Fruit fly (Drosophila melanogaster) whole organism, wandering third instar larva: ENCODE results near the gene PolA1.

ENCODE experiments used
- CG32264 ChIP-seq: fragments of 200-800 bp; sonication (Bioruptor generic); optimal IDR thresholded peaks from 2 replicates; lab custom pipeline; 2016; ENCODE audit warnings: missing biosample characterization, missing genetic modification characterization
- CrebA ChIP-seq: fragments of 200-800 bp; sonication (Bioruptor generic); optimal IDR thresholded peaks from 2 replicates; lab custom pipeline; 2016; ENCODE audit warnings: missing biosample characterization, mild to moderate bottlenecking, missing genetic modification characterization, borderline replicate concordance
- Dfd ChIP-seq: fragments of >200 bp; optimal IDR thresholded peaks from 2 replicates; lab custom pipeline; 2017; ENCODE audit warnings: missing biosample characterization, missing genetic modification characterization
- GATAd ChIP-seq: sonication (Bioruptor generic); optimal IDR thresholded peaks from 2 replicates; lab custom pipeline; 2016; ENCODE audit warnings: missing biosample characterization, missing genetic modification characterization
- HLH106 ChIP-seq: fragments of 200-800 bp; optimal IDR thresholded peaks from 3 replicates; lab custom pipeline; 2019; ENCODE audit warnings: missing biosample characterization, mild to moderate bottlenecking, missing genetic modification characterization, moderate library complexity
- Hnf4 ChIP-seq: fragments of 200-800 bp; sonication (Bioruptor generic); optimal IDR thresholded peaks from 2 replicates; lab custom pipeline; 2016; ENCODE audit warnings: missing biosample characterization, mild to moderate bottlenecking, missing genetic modification characterization
- Hr78 ChIP-seq: fragments of >200 bp; optimal IDR thresholded peaks from 2 replicates; lab custom pipeline; 2017; ENCODE audit warnings: missing biosample characterization, missing genetic modification characterization
- Hr83 ChIP-seq: fragments of 200-300 bp; sonication (Bioruptor generic); optimal IDR thresholded peaks from 2 replicates; lab custom pipeline; 2016; ENCODE audit warnings: missing biosample characterization, mild to moderate bottlenecking, missing genetic modification characterization, moderate library complexity; ENCODE audit not compliant: poor library complexity, severe bottlenecking
- Jra ChIP-seq: sonication (Bioruptor generic); optimal IDR thresholded peaks from 2 replicates; lab custom pipeline; 2016; ENCODE audit warnings: missing biosample characterization, missing genetic modification characterization
- Myc ChIP-seq: fragments of >200 bp; optimal IDR thresholded peaks from 2 replicates; lab custom pipeline; 2017
- N ChIP-seq: fragments of >200 bp; optimal IDR thresholded peaks from 2 replicates; lab custom pipeline; 2018; ENCODE audit warnings: missing biosample characterization, missing external identifiers, missing genetic modification characterization
- OdsH ChIP-seq: fragments of 200-800 bp; sonication (Bioruptor generic); optimal IDR thresholded peaks from 2 replicates; lab custom pipeline; 2016; ENCODE audit warnings: missing biosample characterization, mild to moderate bottlenecking, missing genetic modification characterization
- Rel ChIP-seq, 2 experiments: fragments of 200-800 bp; sonication (Bioruptor generic) in 1 of 2; optimal IDR thresholded peaks; 2 replicates in 1 of 2; 3 replicates in 1 of 2; lab custom pipeline; 2016 to 2019; ENCODE audit warnings: mild to moderate bottlenecking in 2 of 2, missing biosample characterization in 2 of 2, missing genetic modification characterization in 2 of 2, moderate library complexity in 1 of 2
- Sp1 ChIP-seq: fragments of 200-800 bp; sonication (Bioruptor generic); optimal IDR thresholded peaks from 3 replicates; lab custom pipeline; 2019; ENCODE audit warnings: missing biosample characterization, mild to moderate bottlenecking, missing genetic modification characterization, moderate library complexity
- Vsx2 ChIP-seq: fragments of 200-300, 225-300 bp; sonication (Bioruptor generic); optimal IDR thresholded peaks from 2 replicates; lab custom pipeline; 2018; ENCODE audit warnings: missing biosample characterization, missing genetic modification characterization; ENCODE audit not compliant: partially characterized antibody
- br ChIP-seq: fragments of 200-800 bp; sonication (Bioruptor generic); optimal IDR thresholded peaks from 2 replicates; lab custom pipeline; 2016; ENCODE audit warnings: missing biosample characterization, missing genetic modification characterization
- brk ChIP-seq: fragments of 200-800 bp; sonication (Bioruptor generic); optimal IDR thresholded peaks from 2 replicates; lab custom pipeline; 2016; ENCODE audit warnings: missing biosample characterization, mild to moderate bottlenecking, missing genetic modification characterization
- dmrt93B ChIP-seq: fragments of 200-800 bp; sonication (Bioruptor generic); optimal IDR thresholded peaks from 2 replicates; lab custom pipeline; 2018; ENCODE audit warnings: missing biosample characterization, mild to moderate bottlenecking, missing genetic modification characterization
- ey ChIP-seq: fragments of 200-800 bp; sonication (Bioruptor generic); optimal IDR thresholded peaks from 2 replicates; lab custom pipeline; 2016; ENCODE audit warnings: missing biosample characterization, missing genetic modification characterization
- foxo ChIP-seq, 2 experiments: fragments of 200-800 bp; sonication (Bioruptor generic); optimal IDR thresholded peaks; 2 replicates in 1 of 2; 3 replicates in 1 of 2; lab custom pipeline; 2016 to 2017; ENCODE audit warnings: missing biosample characterization in 2 of 2, missing genetic modification characterization in 2 of 2
- fru ChIP-seq: fragments of 200-800 bp; sonication (Bioruptor generic); optimal IDR thresholded peaks from 3 replicates; lab custom pipeline; 2016; ENCODE audit warnings: missing biosample characterization, mild to moderate bottlenecking, missing genetic modification characterization
- h ChIP-seq: fragments of 200-800 bp; sonication (Bioruptor generic); optimal IDR thresholded peaks from 3 replicates; lab custom pipeline; 2016; ENCODE audit warnings: missing biosample characterization, mild to moderate bottlenecking, missing genetic modification characterization
- jim ChIP-seq: fragments of 175-275, 200-325 bp; sonication (Bioruptor generic); optimal IDR thresholded peaks from 2 replicates; lab custom pipeline; 2016; ENCODE audit warnings: missing biosample characterization, mild to moderate bottlenecking, missing genetic modification characterization
- lola ChIP-seq: fragments of >200 bp; optimal IDR thresholded peaks from 2 replicates; lab custom pipeline; 2017; ENCODE audit warnings: missing biosample characterization, missing genetic modification characterization
- psq ChIP-seq: fragments of 200-800 bp; sonication (Bioruptor generic); optimal IDR thresholded peaks from 3 replicates; lab custom pipeline; 2017; ENCODE audit warnings: missing biosample characterization, mild to moderate bottlenecking, missing genetic modification characterization, moderate library complexity
- rgr ChIP-seq: fragments of 200-800 bp; sonication (Bioruptor generic); optimal IDR thresholded peaks from 3 replicates; lab custom pipeline; 2016; ENCODE audit warnings: missing biosample characterization, mild to moderate bottlenecking, missing genetic modification characterization
- sage ChIP-seq: fragments of 200-800 bp; sonication (Bioruptor generic); optimal IDR thresholded peaks from 2 replicates; lab custom pipeline; 2016; ENCODE audit warnings: missing biosample characterization, mild to moderate bottlenecking, missing genetic modification characterization
- sv ChIP-seq: fragments of 200-800 bp; sonication (Bioruptor generic); optimal IDR thresholded peaks from 3 replicates; lab custom pipeline; 2016; ENCODE audit warnings: missing biosample characterization, missing genetic modification characterization
- tai ChIP-seq: sonication (Bioruptor generic); optimal IDR thresholded peaks from 2 replicates; lab custom pipeline; 2016; ENCODE audit warnings: missing biosample characterization, missing genetic modification characterization
- usp ChIP-seq: fragments of >200 bp; optimal IDR thresholded peaks from 2 replicates; lab custom pipeline; 2017; ENCODE audit warnings: missing biosample characterization, missing genetic modification characterization
- woc ChIP-seq: sonication (Bioruptor generic); optimal IDR thresholded peaks from 2 replicates; lab custom pipeline; 2016; ENCODE audit warnings: missing biosample characterization, mild to moderate bottlenecking, missing genetic modification characterization

PolA1 gene

dm6 chr3R:21679310-21679709 is 7.8 kb upstream of the PolA1 start:
- TF ChIP-seq lola (GFP tag; lab: Kevin White, UChicago): no peak
- no peak for TF ChIP-seq br (GFP tag; lab: Kevin White, UChicago)
- TF ChIP-seq h (GFP tag; lab: Kevin White, UChicago): no peak
- TF ChIP-seq Sp1: no peak
- TF ChIP-seq CrebA (GFP tag; lab: Kevin White, UChicago): no peak
- TF ChIP-seq Hnf4 (GFP tag; lab: Kevin White, UChicago): no peak
- no peak for TF ChIP-seq fru
- no peak for TF ChIP-seq usp (GFP tag; lab: Kevin White, UChicago)
- TF ChIP-seq Jra (GFP tag; lab: Kevin White, UChicago): no peak
- no peak for TF ChIP-seq GATAd (GFP tag; lab: Kevin White, UChicago)
- no peak for TF ChIP-seq Vsx2 (GFP tag; lab: Kevin White, UChicago)
- TF ChIP-seq rgr (GFP tag; lab: Kevin White, UChicago): no peak
- TF ChIP-seq Rel (GFP tag; optimal IDR thresholded peaks at IDR 0.05; lab: Kevin White, UChicago): no peak
- TF ChIP-seq Rel (tag; optimal IDR thresholded peaks at IDR 0.05; lab: Kevin White, UChicago): no peak
- TF ChIP-seq foxo (GFP tag; optimal IDR thresholded peaks at IDR 0.05; lab: Kevin White, UChicago): no peak
- no peak for TF ChIP-seq sv (GFP tag; lab: Kevin White, UChicago)
- no peak for TF ChIP-seq N
- no peak for TF ChIP-seq Myc (lab: Kevin White, UChicago)
- TF ChIP-seq, all 38 proteins: peak for 0

- no peak for TF ChIP-seq rgr (GFP tag; lab: Kevin White, UChicago)
- no peak for TF ChIP-seq foxo (GFP tag; optimal IDR thresholded peaks at IDR 0.05; lab: Kevin White, UChicago)
- no peak for TF ChIP-seq GATAd (GFP tag; lab: Kevin White, UChicago)
- no peak for TF ChIP-seq Hr78 (GFP tag; lab: Kevin White, UChicago)
- peak; percentile 5 for TF ChIP-seq Myc (lab: Kevin White, UChicago)
Observed at dm6 chr3R:21665404-21665803, 6.1 kb downstream of the PolA1 start.

- TF ChIP-seq Myc (lab: Kevin White, UChicago) (no peak), h (GFP tag; lab: Kevin White, UChicago) (no peak), CrebA (GFP tag; lab: Kevin White, UChicago) (no peak), dmrt93B (no peak)
- TF ChIP-seq, all 38 proteins: peak for 0
Observed at dm6 chr3R:21664089-21664488, 7.5 kb downstream of the PolA1 start, which contains the start of gene Jhbp16. Gene Jhbp16 (plus strand): TSS chr3R:21664389.

- peak; percentile 31 for TF ChIP-seq sage (GFP tag; lab: Kevin White, UChicago)
- TF ChIP-seq sv (GFP tag; lab: Kevin White, UChicago): no peak
- TF ChIP-seq h (GFP tag; lab: Kevin White, UChicago): peak; percentile 61
- peak; percentile 51 for TF ChIP-seq Hnf4 (GFP tag; lab: Kevin White, UChicago)
- no peak for TF ChIP-seq rgr (GFP tag; lab: Kevin White, UChicago)
- peak; percentile 52 for TF ChIP-seq woc (GFP tag; lab: Kevin White, UChicago)
- TF ChIP-seq ey (GFP tag; lab: Kevin White, UChicago): peak; percentile 49
- TF ChIP-seq Myc (lab: Kevin White, UChicago): no peak
- TF ChIP-seq HLH106 (tag; lab: Kevin White, UChicago): peak; percentile 67
- TF ChIP-seq Rel (GFP tag; optimal IDR thresholded peaks at IDR 0.05; lab: Kevin White, UChicago): no peak
- peak; percentile 2 for TF ChIP-seq Rel (tag; optimal IDR thresholded peaks at IDR 0.05; lab: Kevin White, UChicago)
- TF ChIP-seq brk: peak; percentile 55
- peak; percentile 63 for TF ChIP-seq OdsH (GFP tag; lab: Kevin White, UChicago)
- TF ChIP-seq fru: no peak
- no peak for TF ChIP-seq Dfd (GFP tag; lab: Kevin White, UChicago)
- peak in 1 of 2 experiments; percentile 70 for TF ChIP-seq foxo (GFP tag; optimal IDR thresholded peaks at IDR 0.05; lab: Kevin White, UChicago)
- TF ChIP-seq CrebA (GFP tag; lab: Kevin White, UChicago): no peak
- TF ChIP-seq tai (GFP tag; lab: Kevin White, UChicago): peak; percentile 14
- TF ChIP-seq Vsx2 (GFP tag; lab: Kevin White, UChicago): no peak
- peak; percentile 35 for TF ChIP-seq psq
Observed at dm6 chr3R:21662501-21663007, 9.0 kb downstream of the PolA1 start, which contains the start of gene Archease. Gene Archease (minus strand): TSS chr3R:21662972.

- TF ChIP-seq brk: peak; percentile 5
- TF ChIP-seq Sp1: peak; percentile 27
- peak; percentile 36 for TF ChIP-seq CG32264 (GFP tag; lab: Kevin White, UChicago)
- peak; percentile 19 for TF ChIP-seq Hr83 (GFP tag; lab: Kevin White, UChicago)
- TF ChIP-seq psq: peak; percentile 74
- no peak for TF ChIP-seq Hnf4 (GFP tag; lab: Kevin White, UChicago)
- no peak for TF ChIP-seq Rel (GFP tag; optimal IDR thresholded peaks at IDR 0.05; lab: Kevin White, UChicago)
- TF ChIP-seq Rel (tag; optimal IDR thresholded peaks at IDR 0.05; lab: Kevin White, UChicago): peak; percentile 19
- no peak for TF ChIP-seq jim (GFP tag; lab: Kevin White, UChicago)
- no peak for TF ChIP-seq N
- no peak for TF ChIP-seq h (GFP tag; lab: Kevin White, UChicago)
- no peak for TF ChIP-seq OdsH (GFP tag; lab: Kevin White, UChicago)
- TF ChIP-seq, all 38 proteins: peak for 6
Observed at dm6 chr3R:21660659-21661126, 10.9 kb downstream of the PolA1 start, which contains the start of gene E2f1. Gene E2f1 (minus strand): TSS chr3R:21660871.
